Worm (Caenorhabditis elegans) whole organism, late embryonic: ENCODE results near the gene metl-2.
"Not testable (repeated sequence)": the region's sequence is repeated elsewhere in the genome, so short reads cannot be mapped to it uniquely, and the experiment has no call there.

Experiments used
- C38D4.7 ChIP-seq: fragments of 200-800 bp; sonication (Bioruptor generic); optimal IDR thresholded peaks from 2 replicates; lab custom pipeline; 2018; ENCODE audit warnings: mild to moderate bottlenecking, missing genetic modification characterization, moderate library complexity, missing compliant biosample characterization
- F13H6.1 ChIP-seq: sonication (generic microtip); optimal IDR thresholded peaks from 2 replicates; lab custom pipeline; 2016; ENCODE audit warnings: missing genetic modification characterization, missing compliant biosample characterization
- K09A11.1 ChIP-seq: sonication (generic microtip); optimal IDR thresholded peaks from 2 replicates; lab custom pipeline; 2017; ENCODE audit warnings: antibody characterized with exemption, mild to moderate bottlenecking, missing genetic modification characterization, missing compliant biosample characterization; ENCODE audit not compliant: insufficient read depth
- T23F11.4 ChIP-seq: fragments of 200-800 bp; sonication (Bioruptor generic); optimal IDR thresholded peaks from 2 replicates; lab custom pipeline; 2018; ENCODE audit warnings: mild to moderate bottlenecking, missing genetic modification characterization, missing compliant biosample characterization
- Y22D7AL.16 ChIP-seq: sonication (generic microtip); optimal IDR thresholded peaks from 2 replicates; lab custom pipeline; 2016; ENCODE audit warnings: missing genetic modification characterization, missing compliant biosample characterization
- ahr-1 ChIP-seq: sonication (generic microtip); optimal IDR thresholded peaks from 2 replicates; lab custom pipeline; 2016; ENCODE audit warnings: missing genetic modification characterization, missing compliant biosample characterization
- ama-1 ChIP-seq: fragments of 150-350 bp; optimal IDR thresholded peaks from 2 replicates; lab custom pipeline; 2014
- ceh-14 ChIP-seq: sonication (generic microtip); optimal IDR thresholded peaks from 2 replicates; lab custom pipeline; 2016; ENCODE audit warnings: missing genotype, missing genetic modification characterization, missing compliant biosample characterization
- ceh-18 ChIP-seq: sonication (generic microtip); optimal IDR thresholded peaks from 2 replicates; lab custom pipeline; 2016; ENCODE audit warnings: missing genetic modification characterization, missing compliant biosample characterization
- ceh-19 ChIP-seq: fragments of 200-800 bp; sonication (Bioruptor generic); optimal IDR thresholded peaks from 2 replicates; lab custom pipeline; 2018; ENCODE audit warnings: mild to moderate bottlenecking, missing genetic modification characterization, missing compliant biosample characterization
- ceh-2 ChIP-seq: sonication (generic microtip); optimal IDR thresholded peaks from 2 replicates; lab custom pipeline; 2016; ENCODE audit warnings: missing genotype, missing genetic modification characterization, missing compliant biosample characterization
- ceh-24 ChIP-seq: sonication (generic microtip); optimal IDR thresholded peaks from 2 replicates; lab custom pipeline; 2016; ENCODE audit warnings: mild to moderate bottlenecking, missing genetic modification characterization, missing compliant biosample characterization
- ceh-31 ChIP-seq: sonication (generic microtip); optimal IDR thresholded peaks from 2 replicates; lab custom pipeline; 2016; ENCODE audit warnings: missing genetic modification characterization, missing compliant biosample characterization
- ceh-34 ChIP-seq: sonication (generic microtip); optimal IDR thresholded peaks from 2 replicates; lab custom pipeline; 2016; ENCODE audit warnings: mild to moderate bottlenecking, missing genetic modification characterization, missing compliant biosample characterization
- ceh-45 ChIP-seq: fragments of 200-800 bp; sonication (Bioruptor generic); IDR thresholded peaks from 2 replicates; pipeline ENCODE4 v1.3.6; 2022; ENCODE audit warnings: missing genetic modification reagents, missing genetic modification characterization, missing compliant biosample characterization
- ceh-48 ChIP-seq: sonication (generic microtip); optimal IDR thresholded peaks from 2 replicates; lab custom pipeline; 2016; ENCODE audit warnings: missing genetic modification characterization, inconsistent platforms, missing compliant biosample characterization
- ceh-6 ChIP-seq: fragments of 200-800 bp; sonication (Bioruptor generic); optimal IDR thresholded peaks from 2 replicates; lab custom pipeline; 2018; ENCODE audit warnings: mild to moderate bottlenecking, missing genetic modification characterization, missing compliant biosample characterization
- dmd-4 ChIP-seq: sonication (generic microtip); optimal IDR thresholded peaks from 2 replicates; lab custom pipeline; 2016; ENCODE audit warnings: borderline replicate concordance, missing genetic modification characterization, missing compliant biosample characterization
- dve-1 ChIP-seq: sonication (generic microtip); optimal IDR thresholded peaks from 2 replicates; lab custom pipeline; 2017; ENCODE audit warnings: antibody characterized with exemption, mild to moderate bottlenecking, missing genetic modification characterization, missing compliant biosample characterization
- elt-4 ChIP-seq: sonication (generic microtip); optimal IDR thresholded peaks from 2 replicates; lab custom pipeline; 2016; ENCODE audit warnings: missing genetic modification characterization, missing compliant biosample characterization
- ets-4 ChIP-seq: sonication (generic microtip); optimal IDR thresholded peaks from 2 replicates; lab custom pipeline; 2016; ENCODE audit warnings: missing genetic modification characterization, missing compliant biosample characterization
- fax-1 ChIP-seq: sonication (generic microtip); optimal IDR thresholded peaks from 2 replicates; lab custom pipeline; 2016; ENCODE audit warnings: missing genotype, missing genetic modification characterization, missing compliant biosample characterization
- fkh-6 ChIP-seq: sonication (generic microtip); optimal IDR thresholded peaks from 2 replicates; lab custom pipeline; 2016; ENCODE audit warnings: missing genetic modification characterization, missing compliant biosample characterization
- gmeb-2 ChIP-seq: sonication (generic microtip); optimal IDR thresholded peaks from 2 replicates; lab custom pipeline; 2016; ENCODE audit warnings: missing genetic modification characterization, inconsistent platforms, missing compliant biosample characterization
- hlh-30 ChIP-seq: sonication (generic microtip); optimal IDR thresholded peaks from 2 replicates; lab custom pipeline; 2017; ENCODE audit warnings: antibody characterized with exemption, missing genetic modification characterization, missing compliant biosample characterization; ENCODE audit not compliant: insufficient read depth
- hlh-6 ChIP-seq: sonication (generic microtip); optimal IDR thresholded peaks from 2 replicates; lab custom pipeline; 2016; ENCODE audit warnings: missing genotype, missing genetic modification characterization, missing compliant biosample characterization
- hlh-8 ChIP-seq: sonication (generic microtip); optimal IDR thresholded peaks from 2 replicates; lab custom pipeline; 2016; ENCODE audit warnings: missing genotype, missing genetic modification characterization, missing compliant biosample characterization
- lim-6 ChIP-seq: sonication (generic microtip); optimal IDR thresholded peaks from 2 replicates; lab custom pipeline; 2016; ENCODE audit warnings: missing genetic modification characterization, missing compliant biosample characterization
- lin-11 ChIP-seq: fragments of 200-800 bp; sonication (Bioruptor generic); optimal IDR thresholded peaks from 2 replicates; lab custom pipeline; 2018; ENCODE audit warnings: mild to moderate bottlenecking, missing genetic modification characterization, missing compliant biosample characterization
- madf-2 ChIP-seq: sonication (generic microtip); optimal IDR thresholded peaks from 2 replicates; lab custom pipeline; 2017; ENCODE audit warnings: missing genetic modification characterization, missing compliant biosample characterization
- nfya-1 ChIP-seq: sonication (generic microtip); optimal IDR thresholded peaks from 2 replicates; lab custom pipeline; 2017; ENCODE audit warnings: missing genetic modification characterization, mild to moderate bottlenecking, missing compliant biosample characterization, antibody characterized with exemption, moderate library complexity
- nhr-232 ChIP-seq: sonication (generic microtip); optimal IDR thresholded peaks from 2 replicates; lab custom pipeline; 2016; ENCODE audit warnings: missing genetic modification characterization, missing compliant biosample characterization
- pag-3 ChIP-seq: sonication (generic microtip); optimal IDR thresholded peaks from 2 replicates; lab custom pipeline; 2016; ENCODE audit warnings: missing compliant biosample characterization, missing genetic modification characterization, borderline replicate concordance
- pat-9 ChIP-seq: fragments of 200-800 bp; sonication (Bioruptor generic); optimal IDR thresholded peaks from 2 replicates; lab custom pipeline; 2018; ENCODE audit warnings: mild to moderate bottlenecking, missing genetic modification characterization, moderate library complexity, missing compliant biosample characterization
- pax-1 ChIP-seq: fragments of 150-350 bp; optimal IDR thresholded peaks from 2 replicates; lab custom pipeline; 2014; ENCODE audit warnings: missing biosample characterization, missing genetic modification characterization
- pha-2 ChIP-seq: sonication (generic microtip); optimal IDR thresholded peaks from 2 replicates; lab custom pipeline; 2017; ENCODE audit warnings: mild to moderate bottlenecking, missing genetic modification characterization, missing compliant biosample characterization
- pha-4 ChIP-seq: fragments of 150-350 bp; optimal IDR thresholded peaks from 2 replicates; lab custom pipeline; 2018; ENCODE audit warnings: missing biosample characterization, missing genetic modification reagents, missing genetic modification characterization
- rnt-1 ChIP-seq: sonication (generic microtip); optimal IDR thresholded peaks from 2 replicates; lab custom pipeline; 2016; ENCODE audit warnings: missing genetic modification characterization, missing compliant biosample characterization
- syd-9 ChIP-seq: sonication (generic microtip); optimal IDR thresholded peaks from 2 replicates; lab custom pipeline; 2016; ENCODE audit warnings: mild to moderate bottlenecking, missing genetic modification characterization, moderate library complexity, missing compliant biosample characterization
- tbx-2 ChIP-seq: sonication (generic microtip); optimal IDR thresholded peaks from 2 replicates; lab custom pipeline; 2016; ENCODE audit warnings: missing genetic modification characterization, missing compliant biosample characterization
- ttx-3 ChIP-seq: sonication (generic microtip); optimal IDR thresholded peaks from 2 replicates; lab custom pipeline; 2016; ENCODE audit warnings: missing genetic modification reagents, missing genetic modification characterization, missing compliant biosample characterization
- unc-55 ChIP-seq: sonication (generic microtip); optimal IDR thresholded peaks from 2 replicates; lab custom pipeline; 2017; ENCODE audit warnings: missing biosample characterization, missing genetic modification reagents, missing genetic modification characterization
- unc-86 ChIP-seq: sonication (generic microtip); optimal IDR thresholded peaks from 2 replicates; lab custom pipeline; 2016; ENCODE audit warnings: missing genetic modification characterization, missing compliant biosample characterization

Gene metl-2

DNA sequence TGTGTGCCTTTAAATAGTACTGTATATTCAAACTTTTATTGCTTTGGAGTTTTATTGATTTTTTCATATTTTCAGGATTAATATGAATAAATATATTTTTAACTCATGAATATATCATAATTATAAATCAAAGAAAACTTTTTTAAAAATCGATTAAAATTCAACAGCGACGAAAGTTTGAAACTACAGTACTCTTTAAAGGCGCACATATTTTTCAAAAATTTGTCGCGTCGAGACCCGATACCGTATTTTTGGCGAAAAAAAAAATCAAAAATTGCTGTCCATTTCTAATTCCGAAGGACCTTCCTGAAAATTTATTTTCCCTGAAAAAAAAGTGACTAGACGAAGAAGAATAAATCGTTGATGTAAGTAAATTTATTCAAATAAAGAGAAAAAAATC lies 1.4 kb upstream of the metl-2 start:
- TF ChIP-seq C38D4.7 (GFP tag; lab: Kevin White, UChicago) = no peak

DNA sequence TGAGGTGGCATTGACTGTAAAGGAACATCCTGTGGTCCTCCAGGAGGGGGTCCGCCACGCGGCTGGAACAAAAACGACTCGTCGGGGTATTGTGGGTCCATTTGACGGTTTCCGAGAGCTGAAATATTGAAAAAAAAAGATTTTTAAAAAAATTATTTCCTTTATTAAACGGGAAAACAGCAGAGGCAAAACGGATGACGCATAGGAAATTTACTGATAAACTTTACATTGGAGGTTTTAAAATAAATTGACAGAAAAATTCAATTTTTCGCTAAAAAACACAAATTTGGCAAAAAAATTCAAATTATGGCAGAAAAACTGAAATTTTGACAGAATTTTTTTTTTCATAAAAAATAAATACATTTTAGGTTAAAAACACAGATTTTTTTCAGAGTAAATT lies 14.2 kb downstream of the metl-2 start, which contains the start of gene Y53F4B.5:
Gene Y53F4B.5 (minus strand): TSS at position 101 of the 400 bp plus-strand sequence.
- TF ChIP-seq hlh-6 (no peak), ceh-24 (tag; lab: Kevin White, UChicago) (no peak), ceh-48 (tag; lab: Kevin White, UChicago) (no peak), unc-86 (tag; lab: Kevin White, UChicago) (no peak), ama-1 (lab: Kevin White, UChicago) (no peak), F13H6.1 (tag; lab: Kevin White, UChicago) (no peak), ceh-14 (tag; lab: Kevin White, UChicago) (no peak), ceh-31 (tag; lab: Kevin White, UChicago) (no peak), Y22D7AL.16 (tag; lab: Kevin White, UChicago) (no peak), syd-9 (tag; lab: Kevin White, UChicago) (no peak), rnt-1 (tag; lab: Kevin White, UChicago) (no peak), lim-6 (tag; lab: Kevin White, UChicago) (no peak), ets-4 (tag; lab: Kevin White, UChicago) (no peak), ttx-3 (tag; lab: Kevin White, UChicago) (no peak), dmd-4 (tag; lab: Kevin White, UChicago) (no peak), ceh-19 (GFP tag; lab: Kevin White, UChicago) (no peak), pax-1 (no peak)

DNA sequence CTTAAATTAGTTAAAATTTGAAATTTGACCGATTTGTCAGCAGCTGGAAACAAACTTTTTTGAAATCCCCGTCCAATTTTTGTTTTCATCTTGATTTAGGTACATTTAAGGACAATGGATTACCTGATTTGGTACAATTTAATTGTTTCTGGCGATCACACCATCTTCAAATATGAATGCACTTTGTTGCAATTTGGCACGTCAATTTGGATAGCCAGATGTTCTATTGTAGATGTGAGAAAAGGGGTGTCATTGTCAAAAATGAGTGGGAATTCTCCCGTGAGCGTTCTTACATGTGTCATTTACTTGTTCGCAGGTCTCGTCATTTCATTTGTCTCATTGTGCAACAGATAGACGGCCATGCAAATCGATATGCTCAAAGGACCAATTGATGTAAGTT lies 18.5 kb downstream of the metl-2 start, which contains the start of gene Y53F4B.43:
Gene Y53F4B.43 (plus strand): TSS at position 301 of the 400 bp plus-strand sequence.
- not testable (repeated sequence) for TF ChIP-seq pat-9; ceh-6 (GFP tag; lab: Kevin White, UChicago); nfya-1 (tag; lab: Kevin White, UChicago)

DNA sequence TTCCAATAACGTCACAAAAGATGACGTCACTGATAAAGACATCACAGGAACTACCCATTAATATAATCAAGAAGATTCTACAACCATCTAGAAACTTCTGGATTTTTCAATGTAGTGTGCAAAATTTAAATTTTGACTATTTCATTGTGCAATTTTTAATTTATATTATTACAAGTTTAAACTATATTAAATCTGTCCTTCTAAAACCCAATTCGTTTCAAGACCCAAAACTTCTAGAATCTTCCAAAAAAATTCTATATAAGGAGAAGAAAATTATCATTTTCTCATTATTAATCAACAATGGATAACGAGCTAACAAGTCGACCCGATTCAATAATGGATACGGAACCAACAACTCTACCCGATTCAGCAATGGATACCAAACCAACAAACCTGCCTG lies 22.9 kb downstream of the metl-2 start, which contains the start of gene Y53F4B.7:
Gene Y53F4B.7 (plus strand): TSS at position 301 of the 400 bp plus-strand sequence.
- not testable (repeated sequence) for TF ChIP-seq K09A11.1 (tag; lab: Kevin White, UChicago); pha-4 (tag; lab: Kevin White, UChicago); ceh-45 (GFP tag; lab: Robert Waterston, UW)

DNA sequence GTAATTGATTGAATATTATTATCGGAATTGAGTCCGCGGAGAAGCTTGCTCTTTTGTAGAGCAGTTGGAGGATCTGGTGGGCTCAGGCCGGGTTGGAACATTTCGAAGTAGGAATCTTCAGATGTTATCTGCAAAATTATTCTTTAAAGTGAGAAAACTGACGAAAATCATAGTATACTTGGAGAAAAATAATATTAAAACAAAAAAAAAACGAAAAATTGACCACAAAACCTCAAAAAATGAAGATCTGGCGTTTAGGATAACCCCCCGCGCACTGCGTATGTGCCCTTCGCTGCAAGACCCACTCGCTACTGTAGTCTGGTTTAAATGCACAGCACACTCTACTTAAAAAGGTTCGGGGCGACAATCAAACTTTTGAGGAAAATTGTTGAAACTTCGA lies 33.7 kb downstream of the metl-2 start, which contains the start of gene Y53F4B.10:
Gene Y53F4B.10 (minus strand): TSS at position 101 of the 400 bp plus-strand sequence.
- TF ChIP-seq hlh-30 (tag; lab: Kevin White, UChicago) (no peak), ceh-6 (GFP tag; lab: Kevin White, UChicago) (no peak), ceh-24 (tag; lab: Kevin White, UChicago) (no peak), nhr-232 (tag; lab: Kevin White, UChicago) (no peak), ceh-34 (tag; lab: Kevin White, UChicago) (no peak), gmeb-2 (tag; lab: Kevin White, UChicago) (no peak), pha-4 (tag; lab: Kevin White, UChicago) (no peak), dmd-4 (tag; lab: Kevin White, UChicago) (no peak), ahr-1 (no peak), unc-55 (GFP tag; lab: Kevin White, UChicago) (no peak)

DNA sequence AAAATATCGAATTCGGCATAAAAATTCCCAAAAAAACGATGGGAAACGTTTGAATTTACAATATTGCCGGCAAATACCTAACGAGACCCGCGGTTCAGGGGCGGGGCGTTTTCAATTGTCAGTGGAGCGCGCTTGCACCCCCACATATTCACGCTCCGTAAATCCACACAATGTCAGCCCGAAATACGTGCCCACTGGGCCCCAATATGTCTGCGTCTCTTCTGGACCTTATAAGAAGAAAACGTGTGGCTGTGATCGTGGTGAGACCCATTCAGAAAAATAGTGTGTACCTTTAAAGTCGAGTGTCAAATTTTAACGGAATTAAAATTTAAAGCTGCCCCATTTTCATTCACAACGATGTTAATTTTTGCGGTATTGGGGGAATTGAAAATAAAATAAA lies 34.8 kb downstream of the metl-2 start:
- TF ChIP-seq C38D4.7 (GFP tag; lab: Kevin White, UChicago) (no peak), unc-55 (GFP tag; lab: Kevin White, UChicago) (no peak), dve-1 (tag; lab: Kevin White, UChicago) (no peak), pha-2 (no peak), hlh-8 (tag; lab: Kevin White, UChicago) (no peak), fax-1 (tag; lab: Kevin White, UChicago) (no peak), ceh-2 (no peak), ceh-18 (tag; lab: Kevin White, UChicago) (no peak), elt-4 (no peak), tbx-2 (tag; lab: Kevin White, UChicago) (no peak), ahr-1 (no peak), T23F11.4 (GFP tag; lab: Kevin White, UChicago) (no peak), lin-11 (tag; lab: Kevin White, UChicago) (no peak), madf-2 (tag; lab: Kevin White, UChicago) (no peak), ceh-31 (tag; lab: Kevin White, UChicago) (no peak), pag-3 (tag; lab: Kevin White, UChicago) (no peak), fkh-6 (tag; lab: Kevin White, UChicago) (no peak)
